Fruit fly (Drosophila melanogaster): ENCODE results near the gene BTBD9.
A peak's percentile ranks its signal among the peaks of the same experiment; 100 is the strongest.

Gene BTBD9

dm6 chrX:10804042-10804441 is 35.7 kb downstream of the BTBD9 start:
- no peak for TF ChIP-seq Snoo (tag; optimal IDR thresholded peaks at IDR 0.05)
- TF ChIP-seq CG32121 (GFP tag; IDR thresholded peaks at IDR 0.05) = peak; percentile 48
- peak; percentile 65; the same call in 2 of the 3 replicates for TF ChIP-seq CG4496 (GFP tag; IDR thresholded peaks at IDR 0.05)
- peak; percentile 46 for TF ChIP-seq Ets98B (GFP tag; IDR thresholded peaks at IDR 0.05)
- TF ChIP-seq fd96Ca (GFP tag; IDR thresholded peaks at IDR 0.05) = 0 out of 3 replicates have a peak, but pooled peaks have one; percentile 20

DNA sequence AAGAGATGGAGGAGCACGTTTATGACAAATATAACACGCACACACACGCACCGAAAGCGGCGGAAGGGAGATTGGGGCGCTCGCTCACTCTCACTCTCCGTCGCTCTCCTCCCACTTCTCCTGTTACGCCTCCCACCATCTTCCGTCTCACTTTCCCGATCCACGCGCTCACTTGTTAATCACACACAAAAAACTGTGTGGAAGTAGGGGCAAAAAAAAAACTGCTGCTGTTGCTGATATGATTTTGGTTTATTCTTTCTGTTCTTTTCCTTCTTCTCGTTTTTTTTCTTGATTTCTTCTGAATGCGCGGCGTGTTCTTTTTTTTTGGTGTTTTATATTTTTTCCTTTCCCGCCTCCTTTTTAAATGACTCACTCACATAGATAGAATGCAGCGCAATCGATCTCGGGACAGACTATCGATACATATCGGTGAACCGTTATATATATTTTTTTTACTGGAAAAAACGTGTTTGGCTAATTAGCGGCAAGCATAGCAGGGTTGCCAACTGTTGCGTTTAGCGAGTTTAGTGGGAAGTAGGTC is 37.4 kb downstream of the BTBD9 start:
- TF ChIP-seq CG12605 (GFP tag; IDR thresholded peaks at IDR 0.05) (peak; percentile 93), CG14655 (GFP tag; optimal IDR thresholded peaks at IDR 0.05) (peak; percentile 69), CG17806 (tag; optimal IDR thresholded peaks at IDR 0.05) (peak; percentile 69), fd96Ca (GFP tag; IDR thresholded peaks at IDR 0.05) (peak; percentile 76; the same call in 2 of the 3 replicates), CG34367 (tag; optimal IDR thresholded peaks at IDR 0.05) (peak; percentile 80), Pif1B (GFP tag; optimal IDR thresholded peaks at IDR 0.05) (peak; percentile 80), CG8159 (tag; optimal IDR thresholded peaks at IDR 0.05) (peak; percentile 81), Ets98B (GFP tag; IDR thresholded peaks at IDR 0.05) (peak; percentile 74), CG8301 (tag; optimal IDR thresholded peaks at IDR 0.05) (peak; percentile 50), rn (GFP tag; IDR thresholded peaks at IDR 0.05) (peak; percentile 57; the same call in 1 of the 2 replicates), CG4496 (GFP tag; IDR thresholded peaks at IDR 0.05) (peak; percentile 92), CG10348 (GFP tag; IDR thresholded peaks at IDR 0.05) (no peak), gl (tag; optimal IDR thresholded peaks at IDR 0.05) (peak; percentile 95), CG9948 (tag; optimal IDR thresholded peaks at IDR 0.05) (peak; percentile 47), CG13204 (GFP tag; optimal IDR thresholded peaks at IDR 0.05) (peak; percentile 83), D1 (tag; optimal IDR thresholded peaks at IDR 0.05) (peak; percentile 50), Snoo (tag; optimal IDR thresholded peaks at IDR 0.05) (peak; percentile 72), Pif1A (GFP tag; optimal IDR thresholded peaks at IDR 0.05) (peak; percentile 81), CG15710 (tag; optimal IDR thresholded peaks at IDR 0.05) (peak; percentile 80), EcR (GFP tag; optimal IDR thresholded peaks at IDR 0.05) (peak; percentile 63), CG32121 (GFP tag; IDR thresholded peaks at IDR 0.05) (peak; percentile 83)

dm6 chrX:10806718-10807412 is 38.5 kb downstream of the BTBD9 start:
- 0 out of 3 replicates have a peak, but pooled peaks have one; percentile 24 for TF ChIP-seq CG4496 (GFP tag; IDR thresholded peaks at IDR 0.05)
- TF ChIP-seq EcR (GFP tag; optimal IDR thresholded peaks at IDR 0.05) = peak; percentile 11
- peak; percentile 29 for TF ChIP-seq Pif1A (GFP tag; optimal IDR thresholded peaks at IDR 0.05)
- 0 out of 3 replicates have a peak, but pooled peaks have one; percentile 29 for TF ChIP-seq fd96Ca (GFP tag; IDR thresholded peaks at IDR 0.05)
- TF ChIP-seq D1 (tag; optimal IDR thresholded peaks at IDR 0.05) = no peak
- peak; percentile 26; the same call in 1 of the 2 replicates for TF ChIP-seq CG12605 (GFP tag; IDR thresholded peaks at IDR 0.05)
- TF ChIP-seq CG13204 (GFP tag; optimal IDR thresholded peaks at IDR 0.05) = no peak
- no peak for TF ChIP-seq CG8301 (tag; optimal IDR thresholded peaks at IDR 0.05)
- no peak for TF ChIP-seq gl (tag; optimal IDR thresholded peaks at IDR 0.05)

DNA sequence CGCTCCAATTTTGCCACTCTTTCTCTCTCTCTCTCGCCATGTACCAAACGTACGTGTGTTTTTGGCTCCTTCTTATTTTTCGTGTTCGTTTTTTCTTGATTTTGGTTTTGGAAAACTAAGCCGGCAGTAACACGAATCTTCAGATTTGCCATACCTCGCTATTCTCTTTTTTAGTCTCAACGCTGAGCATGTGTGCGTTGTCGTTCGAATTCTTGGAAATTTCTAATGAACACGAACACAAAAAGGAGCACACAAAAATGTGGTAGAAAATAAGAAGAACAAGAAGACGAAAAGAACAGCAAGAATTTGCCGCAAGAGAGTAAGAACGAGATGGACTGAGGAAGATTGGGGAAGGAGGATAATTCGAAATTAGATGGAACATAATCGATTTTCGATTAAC is 40.3 kb downstream of the BTBD9 start:
- TF ChIP-seq Snoo (tag; optimal IDR thresholded peaks at IDR 0.05) = no peak
- TF ChIP-seq CG12605 (GFP tag; IDR thresholded peaks at IDR 0.05) = no peak
- TF ChIP-seq CG10348 (GFP tag; IDR thresholded peaks at IDR 0.05) = no peak
- no peak for TF ChIP-seq CG34367 (tag; optimal IDR thresholded peaks at IDR 0.05)
- TF ChIP-seq rn (GFP tag; IDR thresholded peaks at IDR 0.05) = no peak
- TF ChIP-seq EcR (GFP tag; optimal IDR thresholded peaks at IDR 0.05) = no peak
- no peak for TF ChIP-seq CG32121 (GFP tag; IDR thresholded peaks at IDR 0.05)
- TF ChIP-seq CG14655 (GFP tag; optimal IDR thresholded peaks at IDR 0.05) = no peak
- TF ChIP-seq CG15710 (tag; optimal IDR thresholded peaks at IDR 0.05) = no peak
- TF ChIP-seq CG8159 (tag; optimal IDR thresholded peaks at IDR 0.05) = no peak
- TF ChIP-seq CG4496 (GFP tag; IDR thresholded peaks at IDR 0.05) = no peak
- TF ChIP-seq Pif1A (GFP tag; optimal IDR thresholded peaks at IDR 0.05) = no peak
- no peak for TF ChIP-seq fd96Ca (GFP tag; IDR thresholded peaks at IDR 0.05)
- no peak for TF ChIP-seq CG13204 (GFP tag; optimal IDR thresholded peaks at IDR 0.05)
- no peak for TF ChIP-seq Pif1B (GFP tag; optimal IDR thresholded peaks at IDR 0.05)
- no peak for TF ChIP-seq D1 (tag; optimal IDR thresholded peaks at IDR 0.05)
- TF ChIP-seq CG17806 (tag; optimal IDR thresholded peaks at IDR 0.05) = no peak
- no peak for TF ChIP-seq CG9948 (tag; optimal IDR thresholded peaks at IDR 0.05)
- TF ChIP-seq Ets98B (GFP tag; IDR thresholded peaks at IDR 0.05) = no peak

DNA sequence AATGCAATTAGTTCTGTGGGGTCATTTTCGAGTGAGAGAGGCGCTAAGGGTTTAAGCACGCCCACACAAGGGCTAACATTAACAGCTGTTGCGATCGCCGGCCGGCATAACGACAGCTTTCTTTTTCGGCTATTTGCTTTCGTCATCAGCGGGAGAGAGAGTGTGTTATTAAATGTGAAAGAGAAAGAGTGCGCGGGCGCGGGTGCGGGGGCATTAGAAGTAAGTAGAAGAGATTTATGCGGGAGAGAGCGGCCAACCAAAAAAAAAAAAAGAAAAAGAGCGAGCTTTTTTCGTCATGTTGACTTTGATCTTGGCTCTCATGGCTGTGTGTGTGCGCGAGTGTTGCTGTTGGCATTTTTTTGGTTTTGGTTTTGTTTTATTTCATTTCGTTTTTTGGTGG is 45.8 kb downstream of the BTBD9 start:
- peak; percentile 54; the same call in 1 of the 3 replicates for TF ChIP-seq fd96Ca (GFP tag; IDR thresholded peaks at IDR 0.05)
- peak; percentile 53; the same call in 1 of the 2 replicates for TF ChIP-seq CG32121 (GFP tag; IDR thresholded peaks at IDR 0.05)
- TF ChIP-seq CG8301 (tag; optimal IDR thresholded peaks at IDR 0.05) = no peak
- TF ChIP-seq CG34367 (tag; optimal IDR thresholded peaks at IDR 0.05) = no peak
- TF ChIP-seq CG12605 (GFP tag; IDR thresholded peaks at IDR 0.05) = peak; percentile 47; the same call in 1 of the 2 replicates
- no peak for TF ChIP-seq CG10348 (GFP tag; IDR thresholded peaks at IDR 0.05)
- TF ChIP-seq CG9948 (tag; optimal IDR thresholded peaks at IDR 0.05) = no peak
- TF ChIP-seq D1 (tag; optimal IDR thresholded peaks at IDR 0.05) = no peak
- TF ChIP-seq CG4496 (GFP tag; IDR thresholded peaks at IDR 0.05) = peak; percentile 71; the same call in 2 of the 3 replicates
- peak; percentile 64 for TF ChIP-seq Ets98B (GFP tag; IDR thresholded peaks at IDR 0.05)
- TF ChIP-seq EcR (GFP tag; optimal IDR thresholded peaks at IDR 0.05) = no peak
